Worm (Caenorhabditis elegans): ENCODE data around the gene F44E5.1.

The F44E5.1 gene

ce11 chrII:11746782-11747288, 27.5 kb downstream of the F44E5.1 start (continued):
- TF ChIP-seq nhr-102 (tag; optimal IDR thresholded peaks at IDR 0.05) (peak; percentile 35), dve-1 (tag; optimal IDR thresholded peaks at IDR 0.05; ENCODE audit: insufficient read depth) (no peak), zfp-2 (tag; optimal IDR thresholded peaks at IDR 0.05) (peak; percentile 5), nhr-6 (tag; optimal IDR thresholded peaks at IDR 0.05) (peak; percentile 59), unc-62 (GFP tag; optimal IDR thresholded peaks at IDR 0.05 in 1 of 2) (peak in 1 of 2 experiments; percentile 93), unc-62 (tag; optimal IDR thresholded peaks at IDR 0.05) (no peak), nhr-28 (tag; optimal IDR thresholded peaks at IDR 0.05) (no peak), T20F7.1 (GFP tag; optimal IDR thresholded peaks at IDR 0.05) (peak; percentile 56), zag-1 (tag; optimal IDR thresholded peaks at IDR 0.05) (peak; percentile 32), ctbp-1 (GFP tag; IDR thresholded peaks at IDR 0.05) (peak; percentile 91)

DNA sequence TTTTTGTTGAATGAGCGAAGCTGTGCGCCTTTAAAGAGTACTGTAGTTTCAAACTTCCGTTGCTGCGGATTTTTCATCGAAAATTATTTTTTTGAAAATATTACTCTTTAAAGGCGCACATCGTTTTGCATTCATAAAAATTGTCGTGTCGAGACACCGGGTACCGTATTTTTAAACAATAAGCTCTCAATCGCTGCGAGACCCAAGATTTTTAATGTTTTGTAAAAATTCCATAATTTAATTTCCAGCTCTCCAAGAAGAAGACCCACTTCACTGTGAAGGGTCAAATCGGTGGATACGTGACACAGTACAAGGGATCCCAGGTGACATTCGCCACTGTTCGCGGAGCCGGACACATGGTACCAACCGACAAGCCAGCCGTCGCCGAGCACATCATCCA, 32.0 kb downstream of the F44E5.1 start:
- peak; percentile 22 for TF ChIP-seq spr-1 (tag; optimal IDR thresholded peaks at IDR 0.05)
- no peak for TF ChIP-seq daf-19 (GFP tag; conservative IDR thresholded peaks at IDR 0.05)
- TF ChIP-seq lin-1 (GFP tag; IDR thresholded peaks at IDR 0.05) = no peak
- peak in 1 of 2 experiments; percentile 94 for TF ChIP-seq unc-62 (GFP tag; optimal IDR thresholded peaks at IDR 0.05 in 1 of 2)
- TF ChIP-seq unc-62 (tag; optimal IDR thresholded peaks at IDR 0.05) = no peak

ce11 chrII:11739199-11739598, 35.2 kb downstream of the F44E5.1 start, which contains the start of gene ctsa-1.2:
ctsa-1.2 (plus strand) TSS chrII:11739358.
- no peak for TF ChIP-seq nhr-6 (tag; optimal IDR thresholded peaks at IDR 0.05)
- peak; percentile 21 for TF ChIP-seq nhr-48 (tag; optimal IDR thresholded peaks at IDR 0.05)
- TF ChIP-seq Y5F2A.4 (GFP tag; optimal IDR thresholded peaks at IDR 0.05) = no peak
- peak in 1 of 2 experiments; percentile 1 for TF ChIP-seq unc-62 (GFP tag; optimal IDR thresholded peaks at IDR 0.05 in 1 of 2)
- no peak for TF ChIP-seq unc-62 (tag; optimal IDR thresholded peaks at IDR 0.05)
- TF ChIP-seq zip-2 (tag; optimal IDR thresholded peaks at IDR 0.05) = no peak
- no peak for TF ChIP-seq ceh-32 (tag; optimal IDR thresholded peaks at IDR 0.05; ENCODE audit: poor library complexity)
- TF ChIP-seq nhr-28 (tag; optimal IDR thresholded peaks at IDR 0.05) = peak; percentile 74
- TF ChIP-seq spr-3 (GFP tag; optimal IDR thresholded peaks at IDR 0.05) = no peak
- peak; percentile 78 for TF ChIP-seq dmd-6 (GFP tag; IDR thresholded peaks at IDR 0.05)
- peak; percentile 68 for TF ChIP-seq pqm-1 (tag; optimal IDR thresholded peaks at IDR 0.05)
- TF ChIP-seq daf-12 (tag; optimal IDR thresholded peaks at IDR 0.05) = no peak
- TF ChIP-seq hlh-11 (tag; optimal IDR thresholded peaks at IDR 0.05) = peak; percentile 59
- TF ChIP-seq ceh-82 (tag; optimal IDR thresholded peaks at IDR 0.05) = no peak
- peak; percentile 9; the same call in 1 of the 2 replicates for TF ChIP-seq tra-1 (GFP tag; IDR thresholded peaks at IDR 0.05)
- TF ChIP-seq dve-1 (tag; optimal IDR thresholded peaks at IDR 0.05; ENCODE audit: insufficient read depth) = peak; percentile 38
- peak; percentile 41 for TF ChIP-seq aha-1 (tag)
- peak; percentile 16 for TF ChIP-seq mes-2 (tag; optimal IDR thresholded peaks at IDR 0.05; ENCODE audit: poor library complexity, severe bottlenecking)
- no peak for TF ChIP-seq F37D6.2 (tag; optimal IDR thresholded peaks at IDR 0.05)
- TF ChIP-seq mxl-2 (GFP tag; conservative IDR thresholded peaks at IDR 0.05) = no peak

ce11 chrII:11737347-11737746, 37.0 kb downstream of the F44E5.1 start:
- TF ChIP-seq ctbp-1 (GFP tag; IDR thresholded peaks at IDR 0.05) = no peak
- no peak for TF ChIP-seq nhr-111 (GFP tag; optimal IDR thresholded peaks at IDR 0.05)
- TF ChIP-seq F49E8.2 (tag; optimal IDR thresholded peaks at IDR 0.05; ENCODE audit: borderline replicate concordance) = no peak
- no peak for TF ChIP-seq snpc-4 (tag; optimal IDR thresholded peaks at IDR 0.05)
- no peak for TF ChIP-seq ceh-62 (tag; optimal IDR thresholded peaks at IDR 0.05)
- no peak for TF ChIP-seq dmd-6 (GFP tag; IDR thresholded peaks at IDR 0.05)
- peak in 1 of 2 experiments; percentile 18 for TF ChIP-seq mdl-1 (tag; optimal IDR thresholded peaks at IDR 0.05)
- TF ChIP-seq nhr-42 (GFP tag; IDR thresholded peaks at IDR 0.05) = no peak
- TF ChIP-seq ceh-44 (GFP tag; IDR thresholded peaks at IDR 0.05) = no peak
- no peak for TF ChIP-seq mxl-2 (GFP tag; conservative IDR thresholded peaks at IDR 0.05)
- no peak for TF ChIP-seq R02D3.7 (tag; optimal IDR thresholded peaks at IDR 0.05)
- TF ChIP-seq nhr-10 (tag; optimal IDR thresholded peaks at IDR 0.05) = no peak
- peak in 1 of 2 experiments; percentile 79 for TF ChIP-seq unc-62 (GFP tag; optimal IDR thresholded peaks at IDR 0.05 in 1 of 2)
- no peak for TF ChIP-seq unc-62 (tag; optimal IDR thresholded peaks at IDR 0.05)
- TF ChIP-seq ZK546.5 (tag; optimal IDR thresholded peaks at IDR 0.05) = no peak
- TF ChIP-seq fos-1 (tag; optimal IDR thresholded peaks at IDR 0.05) = no peak
- TF ChIP-seq lim-7 (GFP tag; IDR thresholded peaks at IDR 0.05) = no peak
- TF ChIP-seq T20F7.1 (GFP tag; optimal IDR thresholded peaks at IDR 0.05) = no peak
- TF ChIP-seq lsy-2 (tag; optimal IDR thresholded peaks at IDR 0.05) = peak in 1 of 2 experiments; percentile 32
- peak; percentile 33 for TF ChIP-seq hlh-11 (tag; optimal IDR thresholded peaks at IDR 0.05)
- TF ChIP-seq F10B5.3 (tag; optimal IDR thresholded peaks at IDR 0.05) = no peak
- peak; percentile 31 for TF ChIP-seq mep-1 (tag; optimal IDR thresholded peaks at IDR 0.05)
- no peak for TF ChIP-seq T26A8.4 (GFP tag; IDR thresholded peaks at IDR 0.05)
- no peak for TF ChIP-seq egl-43 (GFP tag; IDR thresholded peaks at IDR 0.05)
- no peak for TF ChIP-seq nhr-77 (tag; optimal IDR thresholded peaks at IDR 0.05)
